Worm (Caenorhabditis elegans) whole organism, midembryonic: ENCODE data around the gene fipr-13.

Experiments used
- cog-1 ChIP-seq: sonication (generic microtip); optimal IDR thresholded peaks from 2 replicates; lab custom pipeline; 2016; ENCODE audit warnings: missing genetic modification characterization, missing compliant biosample characterization
- med-1 ChIP-seq: sonication (generic microtip); optimal IDR thresholded peaks from 2 replicates; lab custom pipeline; 2017; ENCODE audit warnings: missing genetic modification characterization, mild to moderate bottlenecking, missing compliant biosample characterization, antibody characterized with exemption, missing genetic modification reagents; ENCODE audit not compliant: insufficient read depth
- ref-1 ChIP-seq: fragments of 200-800 bp; sonication (Bioruptor generic); conservative IDR thresholded peaks from 2 replicates; pipeline ENCODE4 v1.3.6; 2022; ENCODE audit warnings: missing genetic modification reagents, missing genetic modification characterization, missing compliant biosample characterization
- ztf-23 ChIP-seq: fragments of 200-800 bp; sonication (Bioruptor generic); IDR thresholded peaks from 2 replicates; pipeline ENCODE4 v1.3.6; 2022; ENCODE audit warnings: missing genetic modification reagents, missing genetic modification characterization, missing compliant biosample characterization
- ztf-29 ChIP-seq: fragments of 200-800 bp; sonication (Bioruptor generic); IDR thresholded peaks from 2 replicates; pipeline ENCODE4 v1.3.6; 2022; ENCODE audit warnings: missing genetic modification reagents, missing genetic modification characterization, missing compliant biosample characterization

DNA sequence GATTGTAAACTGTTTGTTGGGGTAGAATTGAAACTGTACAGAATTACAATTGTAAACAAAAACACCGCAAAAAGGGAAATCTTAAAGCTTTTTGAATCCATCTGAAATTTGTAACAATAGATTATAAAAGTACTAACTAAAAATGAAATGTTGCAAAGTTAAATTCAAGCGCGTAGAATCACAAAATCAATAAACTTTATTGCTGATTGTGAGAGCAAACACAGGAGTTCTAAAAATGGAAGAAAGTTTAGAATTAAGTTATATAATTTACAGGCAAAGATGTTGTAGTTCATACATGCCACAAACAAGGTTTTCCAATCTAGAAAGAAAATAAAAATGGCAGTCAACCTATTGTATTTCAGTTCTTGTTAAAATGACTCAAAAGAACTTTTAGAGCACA, 47.9 kb downstream of the fipr-13 start, which contains the start of gene C08B6.3:
- no peak for TF ChIP-seq med-1 (GFP tag; lab: Kevin White, UChicago)
- TF ChIP-seq cog-1 (tag; lab: Kevin White, UChicago) = no peak
- no peak for TF ChIP-seq ztf-23 (GFP tag; lab: Robert Waterston, UW)
- TF ChIP-seq ref-1 (GFP tag; lab: Robert Waterston, UW) = no peak
- no peak for TF ChIP-seq ztf-29
